Fruit fly (Drosophila melanogaster) whole organism, pupa: ENCODE data around the gene lace.

Experiments
- CG10348 ChIP-seq: fragments of 200-800 bp; sonication (Bioruptor generic); IDR thresholded peaks from 2 replicates; pipeline ENCODE4 v1.3.6; 2022; ENCODE audit warnings: missing biosample characterization, missing genetic modification characterization
- CG13204 ChIP-seq: fragments of 200-800 bp; sonication (Bioruptor generic); optimal IDR thresholded peaks from 2 replicates; lab custom pipeline; 2018; ENCODE audit warnings: missing biosample characterization, mild to moderate bottlenecking, missing genetic modification characterization, moderate library complexity
- CG14655 ChIP-seq: fragments of 200-800 bp; sonication (Bioruptor generic); optimal IDR thresholded peaks from 3 replicates; lab custom pipeline; 2017; ENCODE audit warnings: mild to moderate bottlenecking, missing biosample characterization, missing genetic modification reagents, missing genetic modification characterization
- CG32121 ChIP-seq: fragments of 200-800 bp; sonication (Bioruptor generic); IDR thresholded peaks from 2 replicates; pipeline ENCODE4 v1.3.6; 2022; ENCODE audit warnings: missing biosample characterization, missing genetic modification characterization
- CG34367 ChIP-seq: fragments of 200-800 bp; sonication (Bioruptor generic); optimal IDR thresholded peaks from 2 replicates; lab custom pipeline; 2018; ENCODE audit warnings: missing biosample characterization, mild to moderate bottlenecking, missing genetic modification characterization
- CG4496 ChIP-seq: fragments of 200-800 bp; sonication (Bioruptor generic); IDR thresholded peaks from 3 replicates; pipeline ENCODE4 v1.3.6; 2022; ENCODE audit warnings: missing biosample characterization, missing genetic modification characterization
- CG8159 ChIP-seq: fragments of 200-800 bp; sonication (Bioruptor generic); optimal IDR thresholded peaks from 3 replicates; lab custom pipeline; 2018; ENCODE audit warnings: missing biosample characterization, mild to moderate bottlenecking, missing genetic modification characterization, moderate library complexity
- CG8301 ChIP-seq: fragments of 200-800 bp; sonication (Bioruptor generic); optimal IDR thresholded peaks from 2 replicates; lab custom pipeline; 2018; ENCODE audit warnings: missing biosample characterization, mild to moderate bottlenecking, missing genetic modification characterization
- CG9948 ChIP-seq: fragments of 200-800 bp; sonication (Bioruptor generic); optimal IDR thresholded peaks from 2 replicates; lab custom pipeline; 2018; ENCODE audit warnings: missing biosample characterization, mild to moderate bottlenecking, missing genetic modification characterization, moderate library complexity
- D1 ChIP-seq: fragments of 200-800 bp; sonication (Bioruptor generic); optimal IDR thresholded peaks from 2 replicates; lab custom pipeline; 2018; ENCODE audit warnings: missing biosample characterization, mild to moderate bottlenecking, missing genetic modification characterization, moderate library complexity
- EcR ChIP-seq: fragments of 200-800 bp; sonication (Bioruptor generic); optimal IDR thresholded peaks from 3 replicates; lab custom pipeline; 2019; ENCODE audit warnings: missing biosample characterization, missing genetic modification characterization, mild to moderate bottlenecking, moderate library complexity, missing genetic modification reagents
- Pif1A ChIP-seq: fragments of 200-800 bp; sonication (Bioruptor generic); optimal IDR thresholded peaks from 3 replicates; lab custom pipeline; 2016; ENCODE audit warnings: missing biosample characterization, missing genetic modification characterization
- Snoo ChIP-seq: fragments of 200-800 bp; sonication (Bioruptor generic); optimal IDR thresholded peaks from 3 replicates; lab custom pipeline; 2017; ENCODE audit warnings: missing biosample characterization, mild to moderate bottlenecking, missing genetic modification characterization, inconsistent platforms
- rn ChIP-seq: fragments of 200-800 bp; sonication (Bioruptor generic); IDR thresholded peaks from 2 replicates; pipeline ENCODE4 v1.3.6; 2022; ENCODE audit warnings: missing biosample characterization, missing genetic modification characterization

dm6 chr2L:15537402-15537801, 38.5 kb downstream of the lace start:
- TF ChIP-seq CG8301 (tag; lab: Kevin White, UChicago) (no peak), CG34367 (tag; lab: Kevin White, UChicago) (no peak), CG10348 (GFP tag; lab: Robert Waterston, UW) (no peak), Pif1A (GFP tag; lab: Kevin White, UChicago) (no peak), rn (GFP tag; lab: Robert Waterston, UW) (no peak), EcR (GFP tag; lab: Kevin White, UChicago) (no peak), CG9948 (tag; lab: Kevin White, UChicago) (no peak), CG8159 (no peak), CG32121 (GFP tag; lab: Robert Waterston, UW) (no peak), CG4496 (GFP tag; lab: Robert Waterston, UW) (no peak), CG13204 (GFP tag; lab: Kevin White, UChicago) (no peak), D1 (no peak), CG14655 (GFP tag; lab: Kevin White, UChicago) (peak; percentile 42), Snoo (no peak)
